Fruit fly (Drosophila melanogaster) whole organism, embryonic: ENCODE measurements around the gene Nsf2.

Experiments used
- ATbp ChIP-seq: fragments of 200-800 bp; sonication (Bioruptor generic); optimal IDR thresholded peaks from 2 replicates; lab custom pipeline; 2017; ENCODE audit warnings: missing biosample characterization, mild to moderate bottlenecking, missing genetic modification characterization, missing genetic modification reagents
- Adf1 ChIP-seq: fragments of 200-800 bp; sonication (Bioruptor generic); IDR thresholded peaks from 2 replicates; pipeline ENCODE4 v1.3.6; 2022; ENCODE audit warnings: missing biosample characterization, missing genetic modification characterization
- BEAF-32 ChIP-seq: fragments of 200-800 bp; sonication (Bioruptor generic); optimal IDR thresholded peaks from 3 replicates; lab custom pipeline; 2017; ENCODE audit warnings: missing biosample characterization, missing genetic modification characterization, mild to moderate bottlenecking, moderate library complexity, missing genetic modification reagents
- CG10959 ChIP-seq: fragments of 200-800 bp; sonication (Bioruptor generic); IDR thresholded peaks from 2 replicates; pipeline ENCODE4 v1.3.6; 2022; ENCODE audit warnings: missing biosample characterization, missing genetic modification characterization
- CG11723 ChIP-seq: fragments of 200-800 bp; sonication (Bioruptor generic); optimal IDR thresholded peaks from 2 replicates; lab custom pipeline; 2017; ENCODE audit warnings: missing biosample characterization, mild to moderate bottlenecking, missing genetic modification characterization
- CG12659 ChIP-seq: fragments of 200-800 bp; sonication (Bioruptor generic); optimal IDR thresholded peaks from 3 replicates; lab custom pipeline; 2017; ENCODE audit warnings: mild to moderate bottlenecking, missing biosample characterization, missing genetic modification reagents, missing genetic modification characterization
- CG12744 ChIP-seq: fragments of 200-800 bp; sonication (Bioruptor generic); optimal IDR thresholded peaks from 2 replicates; lab custom pipeline; 2016; ENCODE audit warnings: missing biosample characterization, missing genetic modification characterization
- CG1603 ChIP-seq: fragments of 200-800 bp; sonication (Bioruptor generic); optimal IDR thresholded peaks from 2 replicates; lab custom pipeline; 2019; ENCODE audit warnings: missing biosample characterization, mild to moderate bottlenecking, missing genetic modification characterization, moderate library complexity
- CG17328 ChIP-seq: fragments of 200-800 bp; sonication (Bioruptor generic); IDR thresholded peaks from 2 replicates; pipeline ENCODE4 v1.3.6; 2022; ENCODE audit warnings: missing biosample characterization, missing genetic modification characterization
- CG17385 ChIP-seq: fragments of 200-800 bp; sonication (Bioruptor generic); optimal IDR thresholded peaks from 3 replicates; lab custom pipeline; 2018; ENCODE audit warnings: missing biosample characterization, mild to moderate bottlenecking, missing genetic modification characterization
- CG18619 ChIP-seq: fragments of 200-800 bp; sonication (Bioruptor generic); optimal IDR thresholded peaks from 3 replicates; lab custom pipeline; 2017; ENCODE audit warnings: missing biosample characterization, mild to moderate bottlenecking, missing genetic modification characterization
- CG2712 ChIP-seq: fragments of 200-800 bp; optimal IDR thresholded peaks from 3 replicates; lab custom pipeline; 2019; ENCODE audit warnings: missing biosample characterization, mild to moderate bottlenecking, missing genetic modification characterization, moderate library complexity
- CG32772 ChIP-seq: fragments of 200-800 bp; sonication (Bioruptor generic); IDR thresholded peaks from 2 replicates; pipeline ENCODE4 v1.3.6; 2022; ENCODE audit warnings: missing biosample characterization, missing genetic modification characterization
- CG3407 ChIP-seq: fragments of 200-800 bp; sonication (Bioruptor generic); optimal IDR thresholded peaks from 2 replicates; lab custom pipeline; 2018; ENCODE audit warnings: missing biosample characterization, mild to moderate bottlenecking, missing genetic modification characterization
- CG34422 ChIP-seq: fragments of 200-800 bp; sonication (Bioruptor generic); IDR thresholded peaks from 3 replicates; pipeline ENCODE4 v1.3.6; 2022; ENCODE audit warnings: missing biosample characterization, missing genetic modification characterization
- CG4360 ChIP-seq: fragments of 200-800 bp; sonication (Bioruptor generic); IDR thresholded peaks from 2 replicates; pipeline ENCODE4 v1.3.6; 2022; ENCODE audit warnings: missing biosample characterization, missing genetic modification characterization
- CG4730 ChIP-seq: fragments of 200-800 bp; sonication (Bioruptor generic); IDR thresholded peaks from 2 replicates; pipeline ENCODE4 v1.3.6; 2022; ENCODE audit warnings: missing biosample characterization, missing genetic modification characterization
- CG7556 ChIP-seq: fragments of 200-800 bp; sonication (Bioruptor generic); optimal IDR thresholded peaks from 2 replicates; lab custom pipeline; 2017; ENCODE audit warnings: missing biosample characterization, mild to moderate bottlenecking, missing genetic modification characterization
- CG7839 ChIP-seq: fragments of 200-800 bp; sonication (Bioruptor generic); optimal IDR thresholded peaks from 3 replicates; lab custom pipeline; 2018; ENCODE audit warnings: missing biosample characterization, mild to moderate bottlenecking, missing genetic modification characterization, moderate library complexity
- Chrac-16 ChIP-seq: fragments of 200-800 bp; sonication (Bioruptor generic); optimal IDR thresholded peaks from 3 replicates; lab custom pipeline; 2016; ENCODE audit warnings: missing biosample characterization, missing genetic modification characterization
- D19A ChIP-seq: fragments of 200-800 bp; optimal IDR thresholded peaks from 3 replicates; lab custom pipeline; 2019; ENCODE audit warnings: missing biosample characterization, mild to moderate bottlenecking, missing genetic modification characterization, moderate library complexity
- Dek ChIP-seq: fragments of 200-800 bp; sonication (Bioruptor generic); optimal IDR thresholded peaks from 3 replicates; lab custom pipeline; 2019; ENCODE audit warnings: missing biosample characterization, mild to moderate bottlenecking, missing genetic modification characterization, moderate library complexity
- E2f2 ChIP-seq: fragments of 200-800 bp; sonication (Bioruptor generic); IDR thresholded peaks from 2 replicates; pipeline ENCODE4 v1.3.6; 2022; ENCODE audit warnings: missing biosample characterization, missing genetic modification characterization
- Gug ChIP-seq: fragments of 200-800 bp; sonication (Bioruptor generic); IDR thresholded peaks from 4 replicates; pipeline ENCODE4 v1.3.6; 2022; ENCODE audit warnings: missing biosample characterization, missing genetic modification characterization
- H2.0 ChIP-seq: fragments of 200-800 bp; sonication (Bioruptor generic); IDR thresholded peaks from 2 replicates; pipeline ENCODE4 v1.3.6; 2022; ENCODE audit warnings: missing biosample characterization, missing genetic modification characterization
- Mrtf ChIP-seq: fragments of 200-800 bp; sonication (Bioruptor generic); IDR thresholded peaks from 3 replicates; pipeline ENCODE4 v1.3.6; 2022; ENCODE audit warnings: missing biosample characterization, missing genetic modification characterization
- Nf-YA ChIP-seq: fragments of 200-800 bp; sonication (Bioruptor generic); IDR thresholded peaks from 2 replicates; pipeline ENCODE4 v1.3.6; 2022; ENCODE audit warnings: missing biosample characterization, missing genetic modification characterization
- Nf-YC ChIP-seq: fragments of 200-800 bp; optimal IDR thresholded peaks from 3 replicates; lab custom pipeline; 2019; ENCODE audit warnings: missing biosample characterization, mild to moderate bottlenecking, missing genetic modification characterization, moderate library complexity
- NfI ChIP-seq: fragments of 200-800 bp; sonication (Bioruptor generic); optimal IDR thresholded peaks from 3 replicates; lab custom pipeline; 2018; ENCODE audit warnings: missing biosample characterization, mild to moderate bottlenecking, missing genetic modification characterization, moderate library complexity
- Oli ChIP-seq: fragments of 200-800 bp; sonication (Bioruptor generic); optimal IDR thresholded peaks from 2 replicates; lab custom pipeline; 2018; ENCODE audit warnings: missing biosample characterization, mild to moderate bottlenecking, missing genetic modification characterization, moderate library complexity
- Ptx1 ChIP-seq: fragments of 200-800 bp; sonication (Bioruptor generic); IDR thresholded peaks from 2 replicates; pipeline ENCODE4 v1.3.6; 2022; ENCODE audit warnings: missing biosample characterization, missing genetic modification characterization
- ci ChIP-seq: fragments of 200-800 bp; sonication (Bioruptor generic); IDR thresholded peaks from 3 replicates; pipeline ENCODE4 v1.3.6; 2022; ENCODE audit warnings: missing biosample characterization, missing genetic modification characterization
- disco-r ChIP-seq: fragments of 200-800 bp; sonication (Bioruptor generic); optimal IDR thresholded peaks from 2 replicates; lab custom pipeline; 2016; ENCODE audit warnings: missing biosample characterization, missing genetic modification characterization
- dmrt11E ChIP-seq: fragments of 200-800 bp; sonication (Bioruptor generic); optimal IDR thresholded peaks from 3 replicates; lab custom pipeline; 2018; ENCODE audit warnings: missing biosample characterization, mild to moderate bottlenecking, missing genetic modification characterization, moderate library complexity
- gsb ChIP-seq: fragments of 200-800 bp; sonication (Bioruptor generic); IDR thresholded peaks from 2 replicates; pipeline ENCODE4 v1.3.6; 2022; ENCODE audit warnings: missing biosample characterization, missing genetic modification characterization
- gsb-n ChIP-seq: fragments of 200-800 bp; sonication (Bioruptor generic); optimal IDR thresholded peaks from 3 replicates; lab custom pipeline; 2018; ENCODE audit warnings: missing biosample characterization, mild to moderate bottlenecking, missing genetic modification characterization
- insv ChIP-seq, 2 experiments: fragments of 200-800 bp; sonication (Bioruptor generic); optimal IDR thresholded peaks; 3 replicates each; lab custom pipeline; 2016 to 2018; ENCODE audit warnings: missing biosample characterization in 2 of 2, missing genetic modification characterization in 2 of 2
- jing ChIP-seq: fragments of 200-800 bp; sonication (Bioruptor generic); optimal IDR thresholded peaks from 2 replicates; lab custom pipeline; 2018; ENCODE audit warnings: missing biosample characterization, mild to moderate bottlenecking, missing genetic modification characterization
- knrl ChIP-seq: fragments of 200-800 bp; sonication (Bioruptor generic); IDR thresholded peaks from 3 replicates; pipeline ENCODE4 v1.3.6; 2022; ENCODE audit warnings: missing biosample characterization, missing genetic modification characterization; ENCODE audit not compliant: partially characterized antibody
- nom ChIP-seq: fragments of 200-800 bp; sonication (Bioruptor generic); optimal IDR thresholded peaks from 2 replicates; lab custom pipeline; 2017; ENCODE audit warnings: missing biosample characterization, missing genetic modification characterization, mild to moderate bottlenecking, moderate library complexity, missing genetic modification reagents
- odd ChIP-seq: fragments of 200-800 bp; sonication (Bioruptor generic); optimal IDR thresholded peaks from 2 replicates; lab custom pipeline; 2017; ENCODE audit warnings: missing biosample characterization, mild to moderate bottlenecking, missing genetic modification characterization
- onecut ChIP-seq: fragments of 200-800 bp; sonication (Bioruptor generic); IDR thresholded peaks from 2 replicates; pipeline ENCODE4 v1.3.6; 2022; ENCODE audit warnings: missing biosample characterization, missing genetic modification characterization
- pan ChIP-seq, 4 experiments: fragments of >200 bp in 3 of 4; fragments of 200-800 bp in 1 of 4; sonication (Bioruptor generic) in 1 of 4; optimal IDR thresholded peaks in 3 of 4; IDR thresholded peaks in 1 of 4; 2 replicates each; pipeline versions ENCODE4 v1.3.6 to Lab custom; 2017 to 2022; ENCODE audit warnings: missing biosample characterization in 2 of 4, missing genetic modification characterization in 2 of 4, mixed read lengths in 1 of 4
- prd ChIP-seq, 3 experiments: fragments of >200 bp in 2 of 3; fragments of 200-800 bp in 1 of 3; sonication (Bioruptor generic) in 1 of 3; optimal IDR thresholded peaks in 2 of 3; IDR thresholded peaks in 1 of 3; 2 replicates in 2 of 3; 3 replicates in 1 of 3; pipeline versions ENCODE4 v1.3.6 to Lab custom; 2017 to 2022; ENCODE audit warnings: missing biosample characterization in 1 of 3, missing genetic modification characterization in 1 of 3
- sc ChIP-seq, 3 experiments: fragments of >200 bp in 2 of 3; fragments of 200-800 bp in 1 of 3; sonication (Bioruptor generic) in 1 of 3; optimal IDR thresholded peaks; 2 replicates in 2 of 3; 3 replicates in 1 of 3; lab custom pipeline; 2017; ENCODE audit warnings: mild to moderate bottlenecking in 1 of 3, missing biosample characterization in 1 of 3, missing genetic modification characterization in 1 of 3, missing genetic modification reagents in 1 of 3
- slbo ChIP-seq: fragments of 200-800 bp; sonication (Bioruptor generic); IDR thresholded peaks from 2 replicates; pipeline ENCODE4 v1.3.6; 2022; ENCODE audit warnings: missing biosample characterization, missing genetic modification characterization
- ttk ChIP-seq: fragments of 200-800 bp; sonication (Bioruptor generic); IDR thresholded peaks from 2 replicates; pipeline ENCODE4 v2.1.2; 2022; ENCODE audit warnings: missing biosample characterization, missing genetic modification characterization
- tup ChIP-seq: fragments of 200-800 bp; sonication (Bioruptor generic); optimal IDR thresholded peaks from 2 replicates; lab custom pipeline; 2016; ENCODE audit warnings: missing biosample characterization, mild to moderate bottlenecking, missing genetic modification characterization, moderate library complexity

Nsf2 gene

DNA sequence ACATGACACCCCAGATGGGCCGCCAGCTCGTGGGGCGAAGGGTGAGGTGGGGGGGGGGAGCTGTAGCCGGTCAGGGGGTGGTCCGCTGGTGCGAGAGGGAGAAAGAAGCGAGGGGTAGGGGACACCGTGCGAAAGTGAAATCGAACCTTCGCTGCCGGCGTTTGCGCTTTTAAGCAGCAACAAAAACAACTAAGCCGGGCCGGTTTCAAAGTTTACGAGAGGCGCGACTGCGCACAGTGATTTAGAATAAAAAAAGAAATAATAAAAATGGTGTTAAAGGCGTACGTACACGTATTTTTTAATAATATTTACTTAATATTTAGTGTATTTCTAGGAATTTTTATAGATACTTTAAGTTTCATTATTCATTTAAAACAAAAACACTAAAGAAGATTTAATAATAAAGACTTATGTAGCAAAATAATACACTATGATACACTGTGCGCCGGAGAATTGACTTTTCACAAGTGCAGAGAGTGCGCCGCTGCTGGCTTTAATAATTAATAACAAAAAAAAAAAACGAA is 6.1 kb downstream of the Nsf2 start (continued):
- TF ChIP-seq jing (no peak), CG11723 (no peak), ATbp (GFP tag; lab: Kevin White, UChicago) (peak; percentile 21), Nf-YA (GFP tag; lab: Robert Waterston, UW) (no peak), CG7839 (peak; percentile 63), CG2712 (tag; lab: Kevin White, UChicago) (peak; percentile 72), CG34422 (GFP tag; lab: Robert Waterston, UW) (peak; percentile 58; the same call in 1 of the 3 replicates), slbo (GFP tag; lab: Robert Waterston, UW) (peak; percentile 66), CG12744 (GFP tag; lab: Kevin White, UChicago) (no peak), CG12659 (GFP tag; lab: Kevin White, UChicago) (peak; percentile 58), Nf-YC (tag; lab: Kevin White, UChicago) (peak; percentile 2), H2.0 (GFP tag; lab: Robert Waterston, UW) (peak; percentile 60), tup (GFP tag; lab: Kevin White, UChicago) (no peak), CG17328 (GFP tag; lab: Robert Waterston, UW) (no peak; the same call in 1 of the 2 replicates), gsb (GFP tag; lab: Robert Waterston, UW) (no peak), D19A (peak; percentile 8), insv (GFP tag; optimal IDR thresholded peaks at IDR 0.05; lab: Kevin White, UChicago) (no peak), CG3407 (GFP tag; lab: Kevin White, UChicago) (peak; percentile 27), CG1603 (tag; lab: Kevin White, UChicago) (no peak), nom (GFP tag; lab: Kevin White, UChicago) (peak; percentile 32), disco-r (no peak), ci (peak; percentile 91), Mrtf (GFP tag; lab: Robert Waterston, UW) (no peak), Chrac-16 (GFP tag; lab: Kevin White, UChicago) (no peak), Oli (tag; lab: Kevin White, UChicago) (peak; percentile 60), CG32772 (GFP tag; lab: Robert Waterston, UW) (0 out of 2 replicates have a peak, but pooled peaks have one; percentile 54), BEAF-32 (no peak), CG10959 (no peak), ttk (GFP tag; lab: Robert Waterston, UW) (peak; percentile 59; the same call in 1 of the 2 replicates), onecut (GFP tag; lab: Robert Waterston, UW) (peak; percentile 19; the same call in 1 of the 2 replicates), odd (GFP tag; lab: Kevin White, UChicago) (peak; percentile 64), Dek (no peak), NfI (GFP tag; lab: Kevin White, UChicago) (peak; percentile 43), gsb-n (peak; percentile 25), pan (optimal IDR thresholded peaks at IDR 0.05; lab: Kevin White, UChicago) (no peak), pan (GFP tag; optimal IDR thresholded peaks at IDR 0.05 in 1 of 2, IDR thresholded peaks at IDR 0.05 in 1 of 2) (peak in 1 of 2 experiments; percentile 34), dmrt11E (peak; percentile 18), prd (optimal IDR thresholded peaks at IDR 0.05; lab: Kevin White, UChicago) (no peak), prd (GFP tag; IDR thresholded peaks at IDR 0.05; lab: Robert Waterston, UW) (peak; percentile 59; the same call in 2 of the 3 replicates), E2f2 (GFP tag; lab: Robert Waterston, UW) (peak; percentile 61; the same call in 1 of the 2 replicates), CG18619 (peak; percentile 23), CG4360 (peak; percentile 31; the same call in 1 of the 2 replicates), CG4730 (GFP tag; lab: Robert Waterston, UW) (no peak), Adf1 (GFP tag; lab: Robert Waterston, UW) (peak; percentile 45; the same call in 1 of the 2 replicates), knrl (GFP tag; lab: Robert Waterston, UW) (0 out of 3 replicates have a peak, but pooled peaks have one; percentile 34), sc (optimal IDR thresholded peaks at IDR 0.05; lab: Kevin White, UChicago) (no peak), sc (GFP tag; optimal IDR thresholded peaks at IDR 0.05; lab: Kevin White, UChicago) (peak; percentile 36), CG7556 (peak; percentile 34), CG17385 (GFP tag; lab: Kevin White, UChicago) (peak; percentile 59), Ptx1 (GFP tag; lab: Robert Waterston, UW) (peak; percentile 46), Gug (GFP tag; lab: Robert Waterston, UW) (peak; percentile 41; the same call in 1 of the 4 replicates)
